Fruit fly (Drosophila melanogaster) Kc167 (cell line): ENCODE results near the gene NT1.

ENCODE experiments used
- Myc ChIP-seq: fragments of >200 bp; optimal IDR thresholded peaks from 2 replicates; lab custom pipeline; 2017; ENCODE audit warnings: missing external identifiers
- Sin3A ChIP-seq: fragments of >200 bp; optimal IDR thresholded peaks from 2 replicates; lab custom pipeline; 2018; ENCODE audit warnings: missing external identifiers
- h ChIP-seq: fragments of >200 bp; optimal IDR thresholded peaks from 3 replicates; lab custom pipeline; 2018; ENCODE audit warnings: missing external identifiers
- insv ChIP-seq: fragments of >200 bp; optimal IDR thresholded peaks from 3 replicates; lab custom pipeline; 2018; ENCODE audit warnings: missing external identifiers
- psq ChIP-seq: fragments of >200 bp; optimal IDR thresholded peaks from 2 replicates; lab custom pipeline; 2017; ENCODE audit warnings: missing external identifiers
- ttk ChIP-seq: sonication (Bioruptor generic); optimal IDR thresholded peaks from 2 replicates; lab custom pipeline; 2017; ENCODE audit warnings: missing external identifiers

The NT1 gene

dm6 chr3L:4521809-4522208 lies 13.6 kb upstream of the NT1 start:
- TF ChIP-seq h (lab: Kevin White, UChicago): no peak
- no peak for TF ChIP-seq Sin3A (lab: Kevin White, UChicago)
- TF ChIP-seq Myc (lab: Kevin White, UChicago): no peak
- no peak for TF ChIP-seq psq (lab: Kevin White, UChicago)
- TF ChIP-seq insv (lab: Kevin White, UChicago): no peak
- no peak for TF ChIP-seq ttk (lab: Kevin White, UChicago)

DNA sequence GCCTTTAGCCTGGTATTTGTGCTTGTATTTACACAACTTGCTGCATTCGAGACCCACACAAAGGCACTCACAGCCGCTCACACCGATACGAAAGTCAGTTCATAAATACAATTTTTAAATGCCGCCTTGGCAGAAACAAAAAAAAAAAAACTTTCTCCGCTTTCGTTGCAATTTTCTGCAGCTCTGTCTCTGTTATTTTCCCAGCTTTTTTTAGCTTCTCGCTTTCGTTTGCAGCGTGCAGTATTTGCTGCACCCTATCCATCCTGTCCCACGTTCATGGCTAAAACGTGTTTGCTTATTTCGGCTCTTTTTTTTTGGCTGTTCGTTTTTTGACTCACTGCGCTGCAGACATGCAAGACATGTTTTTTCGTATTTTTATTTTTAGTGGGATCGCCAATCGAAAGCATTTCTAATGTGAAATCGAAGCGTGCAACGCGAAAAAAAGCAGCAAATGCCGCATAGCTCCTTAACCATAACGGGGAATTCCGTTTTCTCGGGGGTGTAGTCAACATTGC lies 11.2 kb upstream of the NT1 start:
- no peak for TF ChIP-seq h (lab: Kevin White, UChicago)
- TF ChIP-seq psq (lab: Kevin White, UChicago): no peak
- TF ChIP-seq Sin3A (lab: Kevin White, UChicago): no peak
- no peak for TF ChIP-seq insv (lab: Kevin White, UChicago)
- no peak for TF ChIP-seq Myc (lab: Kevin White, UChicago)
- no peak for TF ChIP-seq ttk (lab: Kevin White, UChicago)

dm6 chr3L:4516378-4516777 lies 8.1 kb upstream of the NT1 start:
- TF ChIP-seq Myc (lab: Kevin White, UChicago) (no peak), h (lab: Kevin White, UChicago) (no peak), psq (lab: Kevin White, UChicago) (no peak), ttk (lab: Kevin White, UChicago) (no peak), insv (lab: Kevin White, UChicago) (no peak), Sin3A (lab: Kevin White, UChicago) (no peak)

DNA sequence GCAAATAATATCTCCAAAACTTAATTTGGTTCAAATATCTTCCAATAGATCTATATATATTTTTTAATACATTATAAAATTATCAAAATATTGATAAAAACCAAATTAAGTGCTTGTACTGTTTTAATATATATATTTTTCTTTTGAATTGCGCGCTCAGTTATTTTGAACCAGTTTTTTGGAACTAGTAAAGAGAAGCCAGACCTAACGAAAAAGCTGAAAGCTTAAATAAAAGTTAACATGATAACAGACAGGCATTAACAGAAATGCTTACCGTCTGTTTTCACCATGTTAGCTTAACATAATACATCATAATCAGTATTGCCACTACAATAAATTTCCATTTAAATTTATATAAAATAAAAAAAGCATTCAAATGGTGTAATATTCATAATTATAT lies 2.1 kb upstream of the NT1 start:
- no peak for TF ChIP-seq Sin3A (lab: Kevin White, UChicago)
- TF ChIP-seq insv (lab: Kevin White, UChicago): no peak
- no peak for TF ChIP-seq Myc (lab: Kevin White, UChicago)
- no peak for TF ChIP-seq psq (lab: Kevin White, UChicago)
- TF ChIP-seq h (lab: Kevin White, UChicago): no peak
- TF ChIP-seq ttk (lab: Kevin White, UChicago): no peak

DNA sequence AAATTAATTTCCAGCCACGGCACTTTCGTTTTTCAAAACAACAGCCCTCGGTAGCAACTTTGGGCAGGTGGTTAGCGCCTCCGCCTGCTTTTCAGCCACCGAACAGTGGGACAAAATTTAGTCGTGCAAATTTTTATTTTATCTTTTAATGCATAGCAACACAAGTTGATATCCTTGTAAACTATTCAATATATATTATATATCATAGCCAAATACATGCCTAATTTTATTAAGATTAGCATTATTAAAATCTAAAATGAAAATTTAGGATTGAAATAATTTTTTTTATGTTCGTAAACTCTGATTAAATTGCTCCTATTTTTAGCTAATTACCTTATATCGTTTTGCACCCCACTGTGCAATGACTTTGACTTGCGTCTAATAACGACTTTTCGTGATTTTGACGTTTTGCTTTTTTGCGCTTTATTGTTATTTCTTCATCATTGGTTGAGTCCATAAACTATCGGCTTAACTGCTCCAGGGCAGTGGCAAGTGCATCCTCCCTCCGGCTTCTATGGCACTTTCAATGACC lies 759 bp upstream of the NT1 start:
- TF ChIP-seq Myc (lab: Kevin White, UChicago) (no peak), h (lab: Kevin White, UChicago) (no peak), insv (lab: Kevin White, UChicago) (no peak), psq (lab: Kevin White, UChicago) (no peak), Sin3A (lab: Kevin White, UChicago) (no peak), ttk (lab: Kevin White, UChicago) (no peak)

- TF ChIP-seq insv (lab: Kevin White, UChicago) (no peak), Myc (lab: Kevin White, UChicago) (no peak), Sin3A (lab: Kevin White, UChicago) (no peak), psq (lab: Kevin White, UChicago) (no peak), ttk (lab: Kevin White, UChicago) (no peak)
These were observed 387 bp downstream of the NT1 start for dm6 chr3L:4507846-4508245.

dm6 chr3L:4501406-4501805 lies 6.8 kb downstream of the NT1 start:
- TF ChIP-seq Myc (lab: Kevin White, UChicago) (no peak), ttk (lab: Kevin White, UChicago) (no peak), psq (lab: Kevin White, UChicago) (no peak), h (lab: Kevin White, UChicago) (no peak), insv (lab: Kevin White, UChicago) (no peak)

DNA sequence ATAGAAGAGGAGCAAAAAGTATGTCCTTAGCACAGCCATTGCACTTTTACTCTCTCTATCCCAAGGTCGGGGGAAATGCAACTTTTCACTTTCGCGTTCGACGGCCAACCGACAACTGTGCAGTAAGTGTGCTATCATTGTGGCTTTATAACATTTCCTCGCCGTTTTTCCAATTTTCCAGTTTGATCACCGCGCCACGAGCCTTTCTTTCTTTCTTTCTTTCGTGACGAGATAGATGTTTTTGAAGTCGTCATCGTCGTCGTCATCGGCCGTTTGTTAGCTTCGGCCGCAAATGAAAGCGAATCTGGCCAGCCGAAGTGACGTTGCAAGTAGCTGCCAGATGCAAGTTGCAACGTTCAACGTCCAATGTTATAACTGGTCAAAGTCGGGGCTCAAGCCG lies 7.8 kb downstream of the NT1 start, which contains the start of gene CG13720:
Gene CG13720, minus strand, starts transcription at position 101 of the 400 bp plus-strand sequence.
- no peak for TF ChIP-seq insv (lab: Kevin White, UChicago)
- TF ChIP-seq psq (lab: Kevin White, UChicago): no peak
- TF ChIP-seq ttk (lab: Kevin White, UChicago): no peak
- TF ChIP-seq h (lab: Kevin White, UChicago): no peak
- no peak for TF ChIP-seq Sin3A (lab: Kevin White, UChicago)
- no peak for TF ChIP-seq Myc (lab: Kevin White, UChicago)

DNA sequence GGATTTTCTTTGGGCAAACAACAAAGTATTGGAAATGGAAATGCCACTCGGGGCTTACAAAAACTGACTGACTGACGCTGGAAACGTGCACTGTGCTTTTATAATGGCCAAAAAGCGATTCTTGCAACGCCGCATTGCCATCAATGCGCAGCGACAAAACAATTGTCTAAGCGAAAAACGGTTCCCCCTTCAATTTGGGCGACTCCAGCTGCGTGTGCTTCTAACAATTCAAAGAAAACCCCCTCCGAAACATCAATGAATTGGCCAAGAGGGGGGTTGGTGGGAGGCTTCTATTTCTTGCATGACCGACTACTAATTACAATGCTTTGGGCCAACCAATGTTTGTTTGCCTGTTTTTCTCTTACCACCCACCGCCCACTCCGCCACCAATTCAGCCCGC lies 10.6 kb downstream of the NT1 start, which contains the start of gene CG13721:
Gene CG13721, minus strand, starts transcription at position 101 of the 400 bp plus-strand sequence.
- TF ChIP-seq Sin3A (lab: Kevin White, UChicago) (no peak), ttk (lab: Kevin White, UChicago) (no peak), psq (lab: Kevin White, UChicago) (no peak), insv (lab: Kevin White, UChicago) (no peak), Myc (lab: Kevin White, UChicago) (no peak)

DNA sequence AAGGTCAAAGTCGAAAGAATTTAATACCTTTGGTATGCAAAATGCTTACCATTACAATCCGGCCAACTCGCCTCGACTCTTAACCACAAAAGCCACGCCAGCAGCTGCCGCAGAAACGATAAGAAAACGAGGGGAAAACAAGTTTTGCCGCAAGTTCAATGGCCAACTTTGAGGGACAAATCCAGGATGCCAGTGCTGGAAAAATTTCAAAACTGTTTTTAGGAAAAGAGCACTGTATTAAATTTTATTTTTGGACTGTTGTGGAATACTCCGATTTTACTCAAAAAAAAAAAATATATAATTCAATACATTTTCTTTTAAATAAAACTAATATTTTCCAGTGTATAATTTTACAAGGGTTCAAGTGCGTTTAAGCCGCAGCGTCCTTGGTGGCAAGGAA lies 13.6 kb downstream of the NT1 start:
- TF ChIP-seq insv (lab: Kevin White, UChicago) (no peak), Sin3A (lab: Kevin White, UChicago) (no peak), psq (lab: Kevin White, UChicago) (no peak), h (lab: Kevin White, UChicago) (no peak), Myc (lab: Kevin White, UChicago) (no peak), ttk (lab: Kevin White, UChicago) (no peak)

- no peak for TF ChIP-seq h (lab: Kevin White, UChicago)
- TF ChIP-seq Myc (lab: Kevin White, UChicago): no peak
- no peak for TF ChIP-seq Sin3A (lab: Kevin White, UChicago)
- no peak for TF ChIP-seq ttk (lab: Kevin White, UChicago)
- TF ChIP-seq psq (lab: Kevin White, UChicago): no peak
- TF ChIP-seq insv (lab: Kevin White, UChicago): no peak
These were observed 14.6 kb downstream of the NT1 start for dm6 chr3L:4493609-4494008.
